Fruit fly (Drosophila melanogaster) whole organism, wandering third instar larva: ENCODE data around the gene Atg5.

Source experiments
- GATAd ChIP-seq: sonication (Bioruptor generic); optimal IDR thresholded peaks from 2 replicates; lab custom pipeline; 2016; ENCODE audit warnings: missing biosample characterization, missing genetic modification characterization
- pan ChIP-seq: fragments of >200 bp; optimal IDR thresholded peaks from 2 replicates; lab custom pipeline; 2017

DNA sequence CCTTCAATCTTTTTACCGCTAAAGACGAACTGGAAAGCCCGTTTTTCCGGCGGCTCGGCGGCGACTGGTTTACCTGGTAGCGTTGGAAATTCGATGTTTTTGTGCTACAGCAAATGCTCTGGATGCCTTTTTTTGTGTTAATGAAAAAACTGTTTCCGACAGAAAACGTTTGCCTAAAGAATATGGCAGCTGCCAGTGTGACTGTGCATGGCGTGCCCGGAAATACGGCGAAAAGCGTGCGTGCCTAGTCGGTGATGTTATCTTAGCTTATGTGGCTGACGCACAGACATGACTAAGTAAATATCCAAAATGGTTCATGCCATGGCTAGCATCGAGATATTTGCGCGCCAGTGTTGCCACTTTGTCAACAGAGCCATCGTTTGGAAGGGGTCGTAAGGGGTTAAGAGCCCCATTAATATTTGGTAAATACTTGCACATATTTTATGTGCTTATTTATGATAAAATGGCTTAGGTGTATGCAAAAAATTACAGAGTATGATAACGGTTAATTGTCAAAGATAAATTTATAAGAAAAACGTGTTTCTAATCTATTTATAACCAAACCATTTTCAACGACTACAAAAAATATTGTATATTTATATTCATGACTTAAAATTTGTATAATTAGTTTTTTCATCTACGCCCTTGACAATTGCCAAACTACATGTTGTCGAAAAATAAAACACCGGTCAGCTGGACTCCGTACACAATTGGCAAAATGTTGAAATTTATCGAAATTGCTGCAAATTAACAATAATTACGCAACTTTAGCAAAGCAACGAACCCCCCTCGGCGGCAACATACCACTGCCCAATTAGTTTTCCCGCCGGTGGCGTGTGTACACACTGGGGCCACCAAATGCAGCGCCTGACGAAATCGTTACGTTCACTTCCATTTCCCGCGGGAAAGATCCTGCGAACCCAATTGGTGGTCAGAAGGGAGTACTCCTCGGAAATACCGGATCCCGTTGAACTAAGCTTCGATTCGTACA is 37.3 kb downstream of the Atg5 start, which contains the start of gene CG2059:
- no peak for TF ChIP-seq pan (lab: Kevin White, UChicago)
- no peak for TF ChIP-seq GATAd (GFP tag; lab: Kevin White, UChicago)
